Worm (Caenorhabditis elegans) whole organism, L4 larva: ENCODE measurements around the gene obr-2.

ENCODE experiments used
- T20F7.1 ChIP-seq: fragments of 200-800 bp; sonication (Bioruptor generic); optimal IDR thresholded peaks from 2 replicates; lab custom pipeline; 2018; ENCODE audit warnings: mild to moderate bottlenecking, missing genetic modification characterization, missing compliant biosample characterization
- T26A8.4 ChIP-seq: fragments of 200-800 bp; sonication (Bioruptor generic); IDR thresholded peaks from 2 replicates; pipeline ENCODE4 v1.3.6; 2022; ENCODE audit warnings: missing genetic modification characterization, missing compliant biosample characterization
- Y75B8A.6 ChIP-seq: fragments of 200-800 bp; sonication (Bioruptor generic); IDR thresholded peaks from 2 replicates; pipeline ENCODE4 v1.3.6; 2022; ENCODE audit warnings: missing genetic modification reagents, missing genetic modification characterization, missing compliant biosample characterization
- aha-1 ChIP-seq: fragments of 150-350 bp; peaks from one replicate; lab custom pipeline; 2014; ENCODE audit warnings: missing biosample characterization, missing genetic modification characterization
- aly-2 ChIP-seq: sonication (generic microtip); optimal IDR thresholded peaks from 2 replicates; lab custom pipeline; 2018; ENCODE audit warnings: missing biosample characterization, missing genetic modification characterization
- arid-1 ChIP-seq: fragments of 200-800 bp; sonication (Bioruptor generic); conservative IDR thresholded peaks from 2 replicates; pipeline ENCODE4 v1.3.6; 2022; ENCODE audit warnings: missing genetic modification reagents, missing genetic modification characterization, missing compliant biosample characterization
- ceh-28 ChIP-seq: fragments of 150-350 bp; optimal IDR thresholded peaks from 2 replicates; lab custom pipeline; 2014; ENCODE audit warnings: missing biosample characterization, missing genetic modification reagents, missing genetic modification characterization
- ceh-82 ChIP-seq: sonication (generic microtip); optimal IDR thresholded peaks from 2 replicates; lab custom pipeline; 2017; ENCODE audit warnings: missing biosample characterization, missing genetic modification characterization
- ces-1 ChIP-seq: fragments of 150-350 bp; sonication (generic microtip); optimal IDR thresholded peaks from 4 replicates; lab custom pipeline; 2014; ENCODE audit warnings: missing biosample characterization, missing genetic modification reagents, missing genetic modification characterization
- ctbp-1 ChIP-seq: fragments of 200-800 bp; sonication (Bioruptor generic); IDR thresholded peaks from 2 replicates; pipeline ENCODE4 v1.3.6; 2022; ENCODE audit warnings: missing genetic modification reagents, missing genetic modification characterization, missing compliant biosample characterization
- daf-12 ChIP-seq: fragments of 150-350 bp; optimal IDR thresholded peaks from 2 replicates; lab custom pipeline; 2014; ENCODE audit warnings: missing biosample characterization, missing genetic modification reagents, missing genetic modification characterization
- daf-8 ChIP-seq: fragments of 200-800 bp; sonication (Bioruptor generic); IDR thresholded peaks from 2 replicates; pipeline ENCODE4 v1.3.6; 2022; ENCODE audit warnings: missing genetic modification characterization, missing compliant biosample characterization
- egl-43 ChIP-seq: fragments of 200-800 bp; sonication (Bioruptor generic); IDR thresholded peaks from 2 replicates; pipeline ENCODE4 v1.3.6; 2022; ENCODE audit warnings: missing genetic modification reagents, missing genetic modification characterization, missing compliant biosample characterization
- hlh-11 ChIP-seq: fragments of 200-800 bp; sonication (Bioruptor generic); optimal IDR thresholded peaks from 2 replicates; lab custom pipeline; 2018; ENCODE audit warnings: mild to moderate bottlenecking, missing genetic modification characterization, missing compliant biosample characterization
- lin-1 ChIP-seq: fragments of 200-800 bp; sonication (Bioruptor generic); IDR thresholded peaks from 2 replicates; pipeline ENCODE4 v1.3.6; 2022; ENCODE audit warnings: missing genetic modification reagents, missing genetic modification characterization, missing compliant biosample characterization
- lin-29 ChIP-seq: fragments of 200-800 bp; sonication (Bioruptor generic); IDR thresholded peaks from 2 replicates; pipeline ENCODE4 v1.3.6; 2022; ENCODE audit warnings: missing genetic modification reagents, missing genetic modification characterization, missing compliant biosample characterization
- lin-39 ChIP-seq: fragments of 150-350 bp; optimal IDR thresholded peaks from 2 replicates; lab custom pipeline; 2014; ENCODE audit warnings: missing biosample characterization, missing genetic modification reagents, missing genetic modification characterization
- lsy-2 ChIP-seq, 2 experiments: fragments of 150-350 bp in 1 of 2; sonication (generic microtip) in 1 of 2; optimal IDR thresholded peaks; 2 replicates each; lab custom pipeline; 2014 to 2017; ENCODE audit warnings: missing biosample characterization in 2 of 2, missing genetic modification characterization in 2 of 2
- madf-5 ChIP-seq, 2 experiments: fragments of 200-800 bp; sonication (Bioruptor generic); IDR thresholded peaks; 2 replicates each; pipeline ENCODE4 v1.3.6; 2022; ENCODE audit warnings: missing compliant biosample characterization in 2 of 2, missing genetic modification characterization in 2 of 2
- madf-9 ChIP-seq: fragments of 200-800 bp; sonication (Bioruptor generic); conservative IDR thresholded peaks from 2 replicates; pipeline ENCODE4 v1.3.6; 2022; ENCODE audit warnings: missing genetic modification reagents, missing genetic modification characterization, missing compliant biosample characterization
- mdl-1 ChIP-seq, 2 experiments: fragments of 150-350 bp in 1 of 2; sonication (generic microtip) in 1 of 2; optimal IDR thresholded peaks; 2 replicates each; lab custom pipeline; 2014 to 2017; ENCODE audit warnings: missing biosample characterization in 2 of 2, missing genetic modification characterization in 2 of 2
- mdt-29 ChIP-seq: fragments of 200-800 bp; sonication (Bioruptor generic); IDR thresholded peaks from 2 replicates; pipeline ENCODE4 v1.3.6; 2022; ENCODE audit warnings: missing genetic modification reagents, missing genetic modification characterization, missing compliant biosample characterization
- nhr-11 ChIP-seq: fragments of 150-350 bp; optimal IDR thresholded peaks from 2 replicates; lab custom pipeline; 2014; ENCODE audit warnings: missing biosample characterization, missing genetic modification characterization
- nhr-25 ChIP-seq: sonication (generic microtip); optimal IDR thresholded peaks from 2 replicates; lab custom pipeline; 2017; ENCODE audit warnings: missing genetic modification characterization, mild to moderate bottlenecking, missing compliant biosample characterization, antibody characterized with exemption, moderate library complexity, borderline replicate concordance; ENCODE audit not compliant: insufficient read depth
- saeg-2 ChIP-seq: fragments of 200-800 bp; sonication (Bioruptor generic); IDR thresholded peaks from 2 replicates; pipeline ENCODE4 v1.3.6; 2022; ENCODE audit warnings: missing genetic modification reagents, missing genetic modification characterization, missing compliant biosample characterization
- sdz-12 ChIP-seq: fragments of 200-800 bp; sonication (Bioruptor generic); optimal IDR thresholded peaks from 2 replicates; lab custom pipeline; 2018; ENCODE audit warnings: mild to moderate bottlenecking, missing genetic modification characterization, missing compliant biosample characterization
- set-16 ChIP-seq: fragments of 200-800 bp; sonication (Bioruptor generic); IDR thresholded peaks from 2 replicates; pipeline ENCODE4 v1.3.6; 2022; ENCODE audit warnings: missing genetic modification reagents, missing genetic modification characterization, missing compliant biosample characterization
- skn-1 ChIP-seq: fragments of 150-350 bp; optimal IDR thresholded peaks from 2 replicates; lab custom pipeline; 2014; ENCODE audit warnings: missing biosample characterization, missing genetic modification characterization
- tra-1 ChIP-seq: fragments of 200-800 bp; sonication (Bioruptor generic); IDR thresholded peaks from 2 replicates; pipeline ENCODE4 v1.3.6; 2022; ENCODE audit warnings: missing genetic modification reagents, missing genetic modification characterization, missing compliant biosample characterization
- vab-7 ChIP-seq: fragments of 200-800 bp; sonication (Bioruptor generic); IDR thresholded peaks from 2 replicates; pipeline ENCODE4 v1.3.6; 2022; ENCODE audit warnings: missing genetic modification reagents, missing genetic modification characterization, missing compliant biosample characterization
- zip-11 ChIP-seq: fragments of 200-800 bp; sonication (Bioruptor generic); IDR thresholded peaks from 2 replicates; pipeline ENCODE4 v1.3.6; 2022; ENCODE audit warnings: missing genetic modification characterization, missing compliant biosample characterization
- ztf-11 ChIP-seq: fragments of 150-350 bp; optimal IDR thresholded peaks from 2 replicates; lab custom pipeline; 2014; ENCODE audit warnings: missing biosample characterization, missing genetic modification characterization
- ztf-7 ChIP-seq: fragments of 150-350 bp; optimal IDR thresholded peaks from 2 replicates; lab custom pipeline; 2014; ENCODE audit warnings: missing biosample characterization, missing genetic modification characterization

obr-2 gene

DNA sequence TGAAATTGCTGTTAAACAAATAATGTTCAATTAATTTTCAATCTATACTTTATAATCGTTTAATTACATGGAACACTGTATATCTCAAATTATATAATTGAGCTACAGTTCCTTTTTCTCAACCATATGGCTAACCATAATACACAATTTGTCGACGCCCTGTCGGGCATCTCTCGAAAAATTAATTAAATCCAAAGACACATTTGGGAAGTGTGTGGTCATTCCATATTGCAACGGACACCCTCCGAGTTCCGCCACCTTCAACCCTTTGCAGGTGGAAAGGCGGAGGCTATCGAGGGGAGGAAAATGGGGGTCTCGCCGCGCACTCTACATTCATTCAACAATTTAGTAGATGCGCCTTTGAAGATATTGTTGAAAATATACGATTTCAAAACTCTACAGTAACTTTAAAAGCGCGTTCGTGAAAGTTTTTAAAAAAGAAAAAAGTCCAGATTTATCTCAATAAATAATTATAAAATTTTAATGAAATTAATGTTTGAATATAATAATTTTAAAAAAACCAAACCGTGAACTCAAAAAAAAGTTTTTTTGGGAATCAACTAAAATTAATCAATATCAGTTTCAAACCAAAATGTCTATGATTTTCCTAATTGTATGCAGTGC lies 14.9 kb upstream of the obr-2 start, which contains the start of gene F14H8.8 (continued):
- TF ChIP-seq ceh-28: no peak
- no peak for TF ChIP-seq aly-2
- no peak for TF ChIP-seq madf-5 (GFP tag; IDR thresholded peaks at IDR 0.05; lab: Robert Waterston, UW)
- TF ChIP-seq mdt-29 (GFP tag; lab: Robert Waterston, UW): no peak

DNA sequence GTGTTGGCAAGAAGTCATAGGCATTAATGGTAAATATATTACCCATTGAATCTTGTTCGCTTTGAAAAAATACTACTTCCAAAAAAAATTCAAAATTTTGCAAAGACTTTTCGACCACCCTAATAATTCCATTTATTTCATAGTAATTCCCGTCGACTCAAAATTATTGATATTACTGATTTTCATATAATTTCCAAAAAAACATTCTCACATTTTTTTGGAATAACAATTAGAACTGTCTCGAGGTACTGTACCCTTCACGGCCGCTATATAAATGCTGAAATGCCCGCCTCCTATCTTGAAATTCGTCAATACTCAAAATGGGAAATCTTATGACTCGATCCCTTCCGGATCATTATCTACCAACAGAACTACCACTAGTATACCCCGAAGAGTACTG lies 9.5 kb upstream of the obr-2 start, which contains the start of gene F14H8.4:
TSS of gene F14H8.4 (plus strand) at position 301 of the 400 bp plus-strand sequence.
- TF ChIP-seq mdl-1 (tag; optimal IDR thresholded peaks at IDR 0.05; lab: Kevin White, UChicago): no peak
- TF ChIP-seq T20F7.1 (GFP tag; lab: Kevin White, UChicago): no peak
- no peak for TF ChIP-seq lin-39 (tag; lab: Kevin White, UChicago)
- TF ChIP-seq, all 104 proteins: peak for 0

DNA sequence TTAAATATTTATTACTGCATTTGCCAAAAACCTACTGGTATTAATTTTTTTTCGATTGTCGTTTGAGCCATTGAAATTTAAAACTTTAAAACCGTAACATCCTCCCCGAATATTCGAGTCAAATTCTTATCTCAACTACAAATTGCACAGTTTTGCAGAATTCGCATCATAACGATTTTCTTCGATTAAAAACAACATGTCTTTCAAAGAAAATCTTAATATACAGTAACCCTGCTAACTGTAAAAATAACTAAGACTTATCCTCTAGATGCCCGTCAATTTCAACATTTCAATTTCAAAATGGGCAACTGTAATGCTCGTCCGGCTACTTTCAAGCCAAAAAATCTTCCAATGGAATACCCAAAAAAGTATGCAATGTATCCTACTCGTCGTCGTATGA lies 6.7 kb upstream of the obr-2 start, which contains the start of gene F14H8.5:
TSS of gene F14H8.5 (plus strand) at position 301 of the 400 bp plus-strand sequence.
- no peak for TF ChIP-seq tra-1 (GFP tag; lab: Robert Waterston, UW)
- TF ChIP-seq arid-1: no peak
- no peak for TF ChIP-seq egl-43 (GFP tag; lab: Robert Waterston, UW)
- no peak for TF ChIP-seq lsy-2 (tag; optimal IDR thresholded peaks at IDR 0.05; lab: Kevin White, UChicago)
- TF ChIP-seq aha-1 (tag; lab: Kevin White, UChicago): no peak
- no peak for TF ChIP-seq madf-5 (GFP tag; IDR thresholded peaks at IDR 0.05; lab: Robert Waterston, UW)
- TF ChIP-seq ztf-11 (tag; lab: Kevin White, UChicago): no peak
- TF ChIP-seq ctbp-1 (GFP tag; lab: Robert Waterston, UW): no peak
- no peak for TF ChIP-seq zip-11 (GFP tag; lab: Robert Waterston, UW)
- TF ChIP-seq madf-9 (GFP tag; lab: Robert Waterston, UW): no peak
- no peak for TF ChIP-seq nhr-11
- TF ChIP-seq lin-1 (GFP tag; lab: Robert Waterston, UW): no peak
- no peak for TF ChIP-seq ces-1 (GFP tag; lab: Kevin White, UChicago)
- no peak for TF ChIP-seq set-16 (GFP tag; lab: Robert Waterston, UW)
- TF ChIP-seq saeg-2 (GFP tag; lab: Robert Waterston, UW): no peak
- no peak for TF ChIP-seq lin-29
- no peak for TF ChIP-seq aly-2
- TF ChIP-seq, all 104 proteins: peak for 0

DNA sequence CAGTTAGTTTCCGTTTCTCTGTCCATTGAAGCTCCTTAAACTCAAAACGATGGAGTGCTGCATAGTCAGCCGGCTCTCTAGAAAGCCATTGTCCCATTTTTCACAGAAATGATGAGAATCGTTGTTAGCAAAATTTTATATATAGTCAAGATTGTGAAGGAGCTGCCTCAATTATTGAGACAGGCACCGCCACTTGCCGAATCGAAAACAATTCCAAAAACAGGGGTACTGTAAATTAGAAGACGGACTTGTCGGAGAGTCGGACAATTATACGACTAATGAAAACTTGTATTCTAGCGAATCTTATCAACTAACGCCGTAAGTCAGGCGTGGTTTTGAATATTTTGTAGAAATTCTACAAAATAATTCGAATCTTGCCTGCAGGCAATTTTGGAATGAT lies 6.2 kb upstream of the obr-2 start, which contains the start of gene F14H8.2:
TSS of gene F14H8.2 (minus strand) at position 101 of the 400 bp plus-strand sequence.
- TF ChIP-seq ztf-11 (tag; lab: Kevin White, UChicago) (no peak), nhr-25 (tag; lab: Kevin White, UChicago) (no peak), daf-8 (GFP tag; lab: Robert Waterston, UW) (no peak), daf-12 (tag; lab: Kevin White, UChicago) (no peak), T26A8.4 (no peak), T20F7.1 (GFP tag; lab: Kevin White, UChicago) (no peak), skn-1 (tag; lab: Kevin White, UChicago) (no peak), mdt-29 (GFP tag; lab: Robert Waterston, UW) (no peak), aly-2 (no peak), Y75B8A.6 (GFP tag; lab: Robert Waterston, UW) (no peak), nhr-11 (no peak), ceh-82 (tag; lab: Kevin White, UChicago) (no peak), hlh-11 (tag; lab: Kevin White, UChicago) (no peak), ztf-7 (tag; lab: Kevin White, UChicago) (no peak), vab-7 (no peak), sdz-12 (no peak)
